Worm (Caenorhabditis elegans) whole organism, mixed stage, embryonic: ENCODE results near the gene cutl-24.
A peak's percentile ranks its signal among the peaks of the same experiment; 100 is the strongest.

ENCODE experiments used
- M03D4.4 ChIP-seq: sonication (generic microtip); optimal IDR thresholded peaks from 2 replicates; lab custom pipeline; 2017; ENCODE audit warnings: mild to moderate bottlenecking, missing genetic modification characterization, missing compliant biosample characterization
- bed-3 ChIP-seq: fragments of 200-800 bp; sonication (Bioruptor generic); optimal IDR thresholded peaks from 3 replicates; lab custom pipeline; 2018; ENCODE audit warnings: mild to moderate bottlenecking, missing genetic modification characterization, moderate library complexity, missing compliant biosample characterization
- blmp-1 ChIP-seq: fragments of 150-350 bp; optimal IDR thresholded peaks from 2 replicates; lab custom pipeline; 2014; ENCODE audit warnings: missing biosample characterization, missing genetic modification characterization
- ceh-39 ChIP-seq: fragments of 150-350 bp; optimal IDR thresholded peaks from 2 replicates; lab custom pipeline; 2014; ENCODE audit warnings: missing biosample characterization, missing genetic modification characterization
- ceh-43 ChIP-seq: fragments of 200-800 bp; sonication (Bioruptor generic); optimal IDR thresholded peaks from 2 replicates; lab custom pipeline; 2018; ENCODE audit warnings: mild to moderate bottlenecking, missing genetic modification characterization, moderate library complexity, missing compliant biosample characterization
- ceh-83 ChIP-seq: fragments of 200-800 bp; sonication (Bioruptor generic); optimal IDR thresholded peaks from 2 replicates; lab custom pipeline; 2018; ENCODE audit warnings: mild to moderate bottlenecking, missing genetic modification characterization, missing compliant biosample characterization
- ces-1 ChIP-seq: fragments of 150-350 bp; optimal IDR thresholded peaks from 2 replicates; lab custom pipeline; 2014; ENCODE audit warnings: missing biosample characterization, missing genetic modification reagents, missing genetic modification characterization
- cnd-1 ChIP-seq: fragments of 200-800 bp; sonication (Bioruptor generic); optimal IDR thresholded peaks from 2 replicates; lab custom pipeline; 2018; ENCODE audit warnings: mild to moderate bottlenecking, missing genetic modification characterization, missing compliant biosample characterization
- drap-1 ChIP-seq: fragments of 200-800 bp; sonication (Bioruptor generic); optimal IDR thresholded peaks from 3 replicates; lab custom pipeline; 2018; ENCODE audit warnings: mild to moderate bottlenecking, missing genetic modification characterization, missing compliant biosample characterization
- elt-1 ChIP-seq: sonication (generic microtip); optimal IDR thresholded peaks from 2 replicates; lab custom pipeline; 2017; ENCODE audit warnings: missing genetic modification characterization, mild to moderate bottlenecking, missing compliant biosample characterization, antibody characterized with exemption, moderate library complexity, borderline replicate concordance; ENCODE audit not compliant: insufficient read depth
- elt-3 ChIP-seq: fragments of 150-350 bp; optimal IDR thresholded peaks from 2 replicates; lab custom pipeline; 2014; ENCODE audit warnings: missing biosample characterization, missing genetic modification characterization
- flh-1 ChIP-seq: fragments of 200-800 bp; sonication (Bioruptor generic); optimal IDR thresholded peaks from 2 replicates; lab custom pipeline; 2018; ENCODE audit warnings: mild to moderate bottlenecking, missing genetic modification characterization, moderate library complexity, missing compliant biosample characterization
- ham-2 ChIP-seq: fragments of 200-800 bp; sonication (Bioruptor generic); optimal IDR thresholded peaks from 2 replicates; lab custom pipeline; 2018; ENCODE audit warnings: mild to moderate bottlenecking, missing genetic modification characterization, missing compliant biosample characterization
- hlh-1 ChIP-seq: fragments of 150-350 bp; optimal IDR thresholded peaks from 2 replicates; lab custom pipeline; 2014; ENCODE audit warnings: missing biosample characterization, missing genetic modification reagents, missing genetic modification characterization
- lin-13 ChIP-seq: fragments of 150-350 bp; optimal IDR thresholded peaks from 2 replicates; lab custom pipeline; 2014; ENCODE audit warnings: missing biosample characterization, missing genetic modification characterization
- lin-32 ChIP-seq: fragments of 200-800 bp; sonication (Bioruptor generic); optimal IDR thresholded peaks from 2 replicates; lab custom pipeline; 2018; ENCODE audit warnings: mild to moderate bottlenecking, missing genetic modification characterization, missing compliant biosample characterization
- lsy-2 ChIP-seq: fragments of 150-350 bp; optimal IDR thresholded peaks from 2 replicates; lab custom pipeline; 2014; ENCODE audit warnings: missing biosample characterization, missing genetic modification characterization
- mab-5 ChIP-seq: fragments of 150-350 bp; optimal IDR thresholded peaks from 2 replicates; lab custom pipeline; 2014; ENCODE audit warnings: missing biosample characterization, missing genetic modification characterization
- mep-1 ChIP-seq: fragments of 150-350 bp; optimal IDR thresholded peaks from 2 replicates; lab custom pipeline; 2017; ENCODE audit warnings: missing biosample characterization, missing genetic modification reagents, missing genetic modification characterization, inconsistent platforms
- mls-2 ChIP-seq: sonication (generic microtip); optimal IDR thresholded peaks from 2 replicates; lab custom pipeline; 2016; ENCODE audit warnings: mild to moderate bottlenecking, missing genetic modification characterization, moderate library complexity, missing compliant biosample characterization
- nhr-12 ChIP-seq: fragments of 150-350 bp; optimal IDR thresholded peaks from 2 replicates; lab custom pipeline; 2014; ENCODE audit warnings: missing biosample characterization, missing genetic modification characterization
- nhr-2 ChIP-seq: fragments of 150-350 bp; optimal IDR thresholded peaks from 2 replicates; lab custom pipeline; 2014; ENCODE audit warnings: missing biosample characterization, missing genetic modification characterization
- nhr-237 ChIP-seq: fragments of 150-350 bp; optimal IDR thresholded peaks from 2 replicates; lab custom pipeline; 2014; ENCODE audit warnings: missing biosample characterization, missing genetic modification characterization
- nhr-28 ChIP-seq: fragments of 150-350 bp; optimal IDR thresholded peaks from 2 replicates; lab custom pipeline; 2014; ENCODE audit warnings: missing biosample characterization, missing genetic modification characterization
- nhr-76 ChIP-seq: sonication (generic microtip); optimal IDR thresholded peaks from 2 replicates; lab custom pipeline; 2017; ENCODE audit warnings: missing biosample characterization, missing genetic modification characterization
- pha-4 ChIP-seq: fragments of 150-350 bp; optimal IDR thresholded peaks from 2 replicates; lab custom pipeline; 2018; ENCODE audit warnings: missing biosample characterization, missing genetic modification reagents, missing genetic modification characterization
- sem-2 ChIP-seq: fragments of 200-800 bp; sonication (Bioruptor generic); optimal IDR thresholded peaks from 2 replicates; lab custom pipeline; 2018; ENCODE audit warnings: mild to moderate bottlenecking, missing genetic modification characterization, missing compliant biosample characterization
- snpc-4 ChIP-seq: fragments of 150-350 bp; optimal IDR thresholded peaks from 2 replicates; lab custom pipeline; 2014; ENCODE audit warnings: missing biosample characterization, missing genetic modification characterization
- sptf-1 ChIP-seq: sonication (generic microtip); optimal IDR thresholded peaks from 2 replicates; lab custom pipeline; 2017; ENCODE audit warnings: mild to moderate bottlenecking, missing genetic modification characterization, moderate library complexity, missing compliant biosample characterization
- tbx-8 ChIP-seq: fragments of 200-800 bp; sonication (Bioruptor generic); optimal IDR thresholded peaks from 2 replicates; lab custom pipeline; 2018; ENCODE audit warnings: mild to moderate bottlenecking, missing genetic modification characterization, moderate library complexity, missing compliant biosample characterization
- unc-120 ChIP-seq: sonication (generic microtip); optimal IDR thresholded peaks from 2 replicates; lab custom pipeline; 2017; ENCODE audit warnings: missing genetic modification characterization, missing compliant biosample characterization; ENCODE audit not compliant: poor library complexity, severe bottlenecking
- unc-39 ChIP-seq: fragments of 150-350 bp; optimal IDR thresholded peaks from 2 replicates; lab custom pipeline; 2014; ENCODE audit warnings: missing biosample characterization, missing genetic modification characterization
- unc-62 ChIP-seq: fragments of 150-350 bp; optimal IDR thresholded peaks from 2 replicates; lab custom pipeline; 2014; ENCODE audit warnings: missing biosample characterization, missing genetic modification reagents, missing genetic modification characterization
- zip-8 ChIP-seq: fragments of 150-350 bp; optimal IDR thresholded peaks from 2 replicates; lab custom pipeline; 2014; ENCODE audit warnings: missing biosample characterization, missing genetic modification characterization
- ztf-11 ChIP-seq: fragments of 150-350 bp; optimal IDR thresholded peaks from 2 replicates; lab custom pipeline; 2014; ENCODE audit warnings: missing biosample characterization, missing genetic modification characterization

cutl-24 gene

DNA sequence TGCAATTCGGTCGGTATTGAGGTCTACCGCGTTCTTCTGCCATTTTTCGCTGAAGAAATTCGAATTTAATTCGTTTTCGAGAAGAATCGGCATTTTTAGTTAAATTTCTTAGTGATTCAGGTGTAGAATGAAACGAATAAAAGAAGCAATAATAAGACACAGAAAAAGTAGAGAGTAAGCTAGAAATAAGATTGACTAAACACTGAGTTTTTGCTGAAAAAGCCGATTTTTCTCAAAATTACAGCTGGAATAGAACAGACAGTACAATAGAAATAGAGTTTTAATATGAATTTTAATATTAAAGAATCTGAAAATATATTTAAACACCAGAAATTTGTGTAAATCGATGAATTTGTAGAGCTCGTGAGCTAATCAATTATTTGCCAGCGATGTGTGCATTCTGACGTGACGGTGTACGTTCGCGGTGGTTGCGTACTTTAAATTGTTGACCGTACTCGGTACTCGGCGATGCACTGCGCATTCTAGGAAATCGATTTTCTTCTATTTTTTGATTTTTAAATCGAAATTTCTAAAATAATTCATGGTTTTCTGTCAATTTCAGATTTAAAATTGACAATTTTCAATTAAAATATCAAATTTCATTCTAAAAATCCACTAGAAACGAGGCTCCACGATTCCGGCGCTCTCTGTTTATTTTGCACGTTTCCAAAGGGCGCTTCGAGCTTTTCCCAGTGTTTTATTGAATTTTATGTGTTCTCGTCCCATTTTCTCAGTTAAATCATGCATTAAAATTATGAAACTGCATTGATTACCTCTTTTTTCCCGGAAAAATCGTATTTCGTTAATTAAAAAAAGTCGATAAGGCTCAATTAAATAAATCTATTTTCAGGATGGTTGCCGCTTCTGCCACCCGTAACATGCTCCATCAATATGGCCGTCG, 38.7 kb upstream of the cutl-24 start, which contains the start of the genes grld-1 and cox-6C:
Gene grld-1 (minus strand): TSS at position 51 of the 901 bp plus-strand sequence.
Gene cox-6C (plus strand): TSS at position 851 of the 901 bp plus-strand sequence.
- TF ChIP-seq hlh-1 (tag; lab: Kevin White, UChicago), result no peak
- no peak for TF ChIP-seq unc-62
- TF ChIP-seq ceh-43 (GFP tag; lab: Kevin White, UChicago), result peak; percentile 8
- no peak for TF ChIP-seq elt-1 (tag; lab: Kevin White, UChicago)
- no peak for TF ChIP-seq unc-39 (tag; lab: Kevin White, UChicago)
- no peak for TF ChIP-seq sem-2 (GFP tag; lab: Kevin White, UChicago)
- peak; percentile 19 for TF ChIP-seq ceh-39 (tag; lab: Kevin White, UChicago)
- no peak for TF ChIP-seq zip-8 (tag; lab: Kevin White, UChicago)
- no peak for TF ChIP-seq sptf-1 (tag; lab: Kevin White, UChicago)
- TF ChIP-seq nhr-2 (tag; lab: Kevin White, UChicago), result no peak
- TF ChIP-seq lin-13, result peak; percentile 66
- TF ChIP-seq lsy-2 (tag; lab: Kevin White, UChicago), result peak; percentile 94
- TF ChIP-seq pha-4 (tag; lab: Kevin White, UChicago), result no peak
- no peak for TF ChIP-seq M03D4.4
- peak; percentile 49 for TF ChIP-seq ces-1 (GFP tag; lab: Kevin White, UChicago)
- no peak for TF ChIP-seq ztf-11
- no peak for TF ChIP-seq ham-2 (GFP tag; lab: Kevin White, UChicago)
- no peak for TF ChIP-seq blmp-1 (tag; lab: Kevin White, UChicago)
- no peak for TF ChIP-seq mls-2
- no peak for TF ChIP-seq cnd-1
- TF ChIP-seq nhr-76 (tag; lab: Kevin White, UChicago), result no peak
- peak; percentile 18 for TF ChIP-seq nhr-237 (tag; lab: Kevin White, UChicago)
- no peak for TF ChIP-seq elt-3 (tag; lab: Kevin White, UChicago)
- no peak for TF ChIP-seq tbx-8 (GFP tag; lab: Kevin White, UChicago)
- TF ChIP-seq nhr-28 (tag; lab: Kevin White, UChicago), result no peak
- TF ChIP-seq lin-32 (GFP tag; lab: Kevin White, UChicago), result no peak
- TF ChIP-seq unc-120 (tag; lab: Kevin White, UChicago), result peak; percentile 81
- peak; percentile 25 for TF ChIP-seq ceh-83 (GFP tag; lab: Kevin White, UChicago)
- peak; percentile 84 for TF ChIP-seq mep-1 (tag; lab: Kevin White, UChicago)
- no peak for TF ChIP-seq flh-1 (GFP tag; lab: Kevin White, UChicago)
- no peak for TF ChIP-seq nhr-12 (tag; lab: Kevin White, UChicago)
- peak; percentile 34 for TF ChIP-seq drap-1 (GFP tag; lab: Kevin White, UChicago)
- no peak for TF ChIP-seq snpc-4
- no peak for TF ChIP-seq bed-3
- no peak for TF ChIP-seq mab-5

DNA sequence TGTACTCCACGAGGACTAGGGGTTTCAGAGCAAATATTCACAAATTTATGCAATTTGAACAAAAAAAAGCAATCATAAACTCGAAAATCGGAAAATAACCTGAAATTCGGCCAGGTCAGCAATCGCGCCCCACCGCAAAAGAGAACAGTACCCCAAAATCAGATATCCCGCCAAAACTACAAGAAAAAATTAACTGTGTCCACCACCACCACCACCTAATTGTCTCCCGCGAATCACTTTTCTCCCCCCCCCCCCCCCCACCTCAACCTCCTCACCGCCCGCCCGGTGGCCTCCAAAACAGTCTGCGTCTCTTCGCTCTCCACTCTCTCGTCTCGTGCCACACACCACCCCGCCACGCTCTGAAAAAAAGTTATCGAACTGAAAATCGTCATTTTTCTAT, 36.4 kb upstream of the cutl-24 start:
- TF ChIP-seq drap-1 (GFP tag; lab: Kevin White, UChicago) (peak; percentile 28), sem-2 (GFP tag; lab: Kevin White, UChicago) (peak; percentile 2), M03D4.4 (peak; percentile 50), sptf-1 (tag; lab: Kevin White, UChicago) (peak; percentile 70), mls-2 (peak; percentile 60), ceh-43 (GFP tag; lab: Kevin White, UChicago) (peak; percentile 32), unc-39 (tag; lab: Kevin White, UChicago) (no peak), flh-1 (GFP tag; lab: Kevin White, UChicago) (no peak), lin-32 (GFP tag; lab: Kevin White, UChicago) (no peak), ceh-83 (GFP tag; lab: Kevin White, UChicago) (peak; percentile 51), nhr-12 (tag; lab: Kevin White, UChicago) (no peak)

DNA sequence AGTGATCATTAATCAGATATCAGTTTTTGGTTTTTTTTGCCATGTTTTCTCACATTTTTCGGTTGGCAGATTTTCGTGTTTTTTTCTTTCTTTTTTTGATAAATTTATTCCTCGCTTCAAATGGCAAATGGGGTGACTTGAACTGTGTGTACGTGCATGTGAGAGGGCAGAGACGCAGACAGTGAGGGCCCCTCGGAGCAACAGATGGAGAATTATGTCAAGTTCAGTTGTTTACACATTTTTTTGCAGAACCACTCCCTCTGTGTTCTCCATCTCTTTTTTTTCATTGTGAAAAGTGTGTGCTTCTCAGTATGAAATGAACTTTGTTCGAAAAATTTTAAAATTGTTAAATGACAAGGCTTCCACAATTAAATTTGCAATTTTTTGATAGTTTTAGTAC, 34.7 kb upstream of the cutl-24 start:
- no peak for TF ChIP-seq nhr-28 (tag; lab: Kevin White, UChicago)
- peak; percentile 38 for TF ChIP-seq cnd-1
- no peak for TF ChIP-seq ceh-43 (GFP tag; lab: Kevin White, UChicago)
- no peak for TF ChIP-seq ceh-39 (tag; lab: Kevin White, UChicago)
- TF ChIP-seq lsy-2 (tag; lab: Kevin White, UChicago), result no peak
- TF ChIP-seq blmp-1 (tag; lab: Kevin White, UChicago), result no peak
- no peak for TF ChIP-seq nhr-12 (tag; lab: Kevin White, UChicago)
- no peak for TF ChIP-seq unc-39 (tag; lab: Kevin White, UChicago)
- peak; percentile 54 for TF ChIP-seq lin-32 (GFP tag; lab: Kevin White, UChicago)
